Worm (Caenorhabditis elegans) whole organism, L2 larva: ENCODE results near the gene aman-2.

Experiments used
- C34F6.9 ChIP-seq: fragments of 150-350 bp; optimal IDR thresholded peaks from 2 replicates; lab custom pipeline; 2014; ENCODE audit warnings: missing biosample characterization, missing genetic modification characterization
- Y55F3AM.14 ChIP-seq: fragments of 200-800 bp; sonication (Bioruptor generic); optimal IDR thresholded peaks from 2 replicates; lab custom pipeline; 2018; ENCODE audit warnings: mild to moderate bottlenecking, missing genetic modification characterization, missing compliant biosample characterization
- ZK546.5 ChIP-seq: sonication (generic microtip); optimal IDR thresholded peaks from 2 replicates; lab custom pipeline; 2017; ENCODE audit warnings: missing biosample characterization, missing genetic modification characterization
- alr-1 ChIP-seq: fragments of 150-350 bp; optimal IDR thresholded peaks from 2 replicates; lab custom pipeline; 2014; ENCODE audit warnings: missing biosample characterization, missing genetic modification characterization
- aly-2 ChIP-seq: fragments of 150-350 bp; optimal IDR thresholded peaks from 2 replicates; lab custom pipeline; 2014; ENCODE audit warnings: missing biosample characterization, missing genetic modification characterization
- crh-2 ChIP-seq: sonication (generic microtip); optimal IDR thresholded peaks from 2 replicates; lab custom pipeline; 2017; ENCODE audit warnings: missing biosample characterization, missing genetic modification characterization
- elt-1 ChIP-seq: fragments of 150-350 bp; optimal IDR thresholded peaks from 2 replicates; lab custom pipeline; 2014; ENCODE audit warnings: missing biosample characterization, missing genetic modification characterization
- lsy-2 ChIP-seq, 2 experiments: fragments of 150-350 bp in 1 of 2; sonication (generic microtip) in 1 of 2; optimal IDR thresholded peaks; 2 replicates each; lab custom pipeline; 2014 to 2017; ENCODE audit warnings: missing biosample characterization in 2 of 2, missing genetic modification characterization in 2 of 2
- mab-5 ChIP-seq: fragments of 150-350 bp; optimal IDR thresholded peaks from 2 replicates; lab custom pipeline; 2014; ENCODE audit warnings: missing biosample characterization, missing genetic modification characterization
- nhr-10 ChIP-seq: sonication (generic microtip); optimal IDR thresholded peaks from 2 replicates; lab custom pipeline; 2017; ENCODE audit warnings: missing biosample characterization, missing genetic modification characterization
- nhr-11 ChIP-seq: fragments of 150-350 bp; optimal IDR thresholded peaks from 2 replicates; lab custom pipeline; 2014; ENCODE audit warnings: missing biosample characterization, missing genetic modification characterization
- nhr-129 ChIP-seq: fragments of 150-350 bp; optimal IDR thresholded peaks from 2 replicates; lab custom pipeline; 2014; ENCODE audit warnings: missing biosample characterization, missing genetic modification characterization
- nhr-23 ChIP-seq: fragments of 150-350 bp; optimal IDR thresholded peaks from 2 replicates; lab custom pipeline; 2014; ENCODE audit warnings: missing biosample characterization, missing genetic modification reagents, missing genetic modification characterization
- nhr-237 ChIP-seq: fragments of 150-350 bp; optimal IDR thresholded peaks from 2 replicates; lab custom pipeline; 2014; ENCODE audit warnings: missing biosample characterization, missing genetic modification characterization
- nhr-77 ChIP-seq: fragments of 150-350 bp; optimal IDR thresholded peaks from 2 replicates; lab custom pipeline; 2014; ENCODE audit warnings: missing biosample characterization, missing genetic modification characterization
- skn-1 ChIP-seq: sonication (generic microtip); optimal IDR thresholded peaks from 2 replicates; lab custom pipeline; 2017; ENCODE audit warnings: missing biosample characterization, missing genetic modification characterization
- sma-3 ChIP-seq: sonication (generic microtip); optimal IDR thresholded peaks from 2 replicates; lab custom pipeline; 2016; ENCODE audit warnings: missing genetic modification reagents, missing genetic modification characterization, missing compliant biosample characterization
- snpc-4 ChIP-seq: fragments of 150-350 bp; optimal IDR thresholded peaks from 2 replicates; lab custom pipeline; 2014; ENCODE audit warnings: missing biosample characterization, missing genetic modification characterization
- unc-55 ChIP-seq: fragments of 150-350 bp; sonication (generic microtip); optimal IDR thresholded peaks from 3 replicates; lab custom pipeline; 2014; ENCODE audit warnings: missing biosample characterization, missing genetic modification reagents, missing genetic modification characterization
- ztf-11 ChIP-seq: sonication (generic microtip); optimal IDR thresholded peaks from 2 replicates; lab custom pipeline; 2017; ENCODE audit warnings: missing biosample characterization, missing genetic modification characterization

Gene aman-2

DNA sequence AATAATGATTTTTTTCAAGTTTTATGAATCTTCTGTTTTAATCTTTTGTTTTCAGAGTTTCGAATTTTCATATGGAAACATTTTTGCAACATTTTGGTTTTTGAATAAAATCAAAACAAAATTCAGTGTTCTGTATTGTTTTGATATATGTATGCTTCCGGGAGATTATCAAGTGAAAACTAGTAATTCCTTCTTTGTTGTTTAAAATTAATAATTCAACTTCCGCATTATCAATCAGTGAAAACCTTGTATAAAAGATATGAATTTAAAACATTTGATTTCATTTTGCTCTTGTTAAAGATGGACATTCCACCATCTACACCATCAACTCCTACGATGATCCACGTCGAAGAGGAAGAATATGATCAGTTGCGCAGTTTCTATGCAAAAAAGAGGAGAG is 53.3 kb downstream of the aman-2 start, which contains the start of gene sulp-5:
TSS of gene sulp-5 (plus strand) at position 301 of the 400 bp plus-strand sequence.
- TF ChIP-seq nhr-10 (tag; lab: Kevin White, UChicago) (no peak), elt-1 (tag; lab: Kevin White, UChicago) (no peak), skn-1 (tag; lab: Kevin White, UChicago) (no peak), mab-5 (tag; lab: Kevin White, UChicago) (no peak), C34F6.9 (no peak), nhr-129 (tag; lab: Kevin White, UChicago) (no peak), crh-2 (no peak), sma-3 (GFP tag; lab: Kevin White, UChicago) (no peak), Y55F3AM.14 (GFP tag; lab: Kevin White, UChicago) (no peak), nhr-237 (tag; lab: Kevin White, UChicago) (no peak), aly-2 (no peak), nhr-11 (tag; lab: Kevin White, UChicago) (no peak), snpc-4 (tag; lab: Kevin White, UChicago) (no peak), ZK546.5 (tag; lab: Kevin White, UChicago) (no peak), ztf-11 (tag; lab: Kevin White, UChicago) (no peak), nhr-77 (tag; lab: Kevin White, UChicago) (no peak), alr-1 (tag; lab: Kevin White, UChicago) (no peak), lsy-2 (tag; optimal IDR thresholded peaks at IDR 0.05; lab: Kevin White, UChicago) (no peak), nhr-23 (tag; lab: Kevin White, UChicago) (no peak), unc-55 (no peak)
- TF ChIP-seq, all 48 proteins: peak for 0
